Worm (Caenorhabditis elegans) whole organism, midembryonic: Measurements from ENCODE around the gene clec-68.

Experiments used
- T22C8.4 ChIP-seq: fragments of 200-800 bp; sonication (Bioruptor generic); IDR thresholded peaks from 2 replicates; pipeline ENCODE4 v1.3.6; 2022; ENCODE audit warnings: missing genetic modification characterization, missing compliant biosample characterization
- cog-1 ChIP-seq: sonication (generic microtip); optimal IDR thresholded peaks from 2 replicates; lab custom pipeline; 2016; ENCODE audit warnings: missing genetic modification characterization, missing compliant biosample characterization
- med-1 ChIP-seq: sonication (generic microtip); optimal IDR thresholded peaks from 2 replicates; lab custom pipeline; 2017; ENCODE audit warnings: missing genetic modification characterization, mild to moderate bottlenecking, missing compliant biosample characterization, antibody characterized with exemption, missing genetic modification reagents; ENCODE audit not compliant: insufficient read depth
- tab-1 ChIP-seq: fragments of 200-800 bp; sonication (Bioruptor generic); IDR thresholded peaks from 2 replicates; pipeline ENCODE4 v1.3.6; 2022; ENCODE audit warnings: missing genetic modification characterization, missing compliant biosample characterization
- ztf-23 ChIP-seq: fragments of 200-800 bp; sonication (Bioruptor generic); IDR thresholded peaks from 2 replicates; pipeline ENCODE4 v1.3.6; 2022; ENCODE audit warnings: missing genetic modification reagents, missing genetic modification characterization, missing compliant biosample characterization
- ztf-29 ChIP-seq: fragments of 200-800 bp; sonication (Bioruptor generic); IDR thresholded peaks from 2 replicates; pipeline ENCODE4 v1.3.6; 2022; ENCODE audit warnings: missing genetic modification reagents, missing genetic modification characterization, missing compliant biosample characterization

DNA sequence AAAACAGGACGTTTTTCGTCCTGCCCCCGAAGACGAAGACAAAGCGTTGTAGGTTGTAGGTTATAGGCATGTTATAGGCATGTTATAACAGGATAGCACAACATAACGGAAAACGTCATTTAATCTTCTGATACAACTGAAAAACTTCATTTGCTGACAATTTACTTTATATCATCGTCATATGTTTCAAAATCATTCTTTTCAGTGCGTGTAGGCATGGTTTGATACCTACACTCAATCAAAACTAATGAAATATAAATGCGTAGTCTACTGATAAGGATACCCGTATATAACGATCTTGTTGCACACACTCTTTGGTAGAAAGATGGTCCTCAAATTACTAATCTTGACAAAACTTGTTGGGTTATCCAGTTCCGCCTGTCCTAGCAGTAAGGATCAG is 30.5 kb downstream of the clec-68 start, which contains the start of gene clec-74:
- TF ChIP-seq ztf-29 (no peak), cog-1 (tag; lab: Kevin White, UChicago) (no peak), T22C8.4 (GFP tag; lab: Robert Waterston, UW) (no peak), med-1 (GFP tag; lab: Kevin White, UChicago) (no peak), tab-1 (no peak), ztf-23 (GFP tag; lab: Robert Waterston, UW) (no peak)
